Worm (Caenorhabditis elegans) whole organism, dauer: ENCODE data around the gene nhr-96.

Experiments
- unc-62 ChIP-seq: sonication (generic microtip); optimal IDR thresholded peaks from 2 replicates; lab custom pipeline; 2017; ENCODE audit warnings: missing biosample characterization, missing genetic modification reagents, missing genetic modification characterization

The nhr-96 gene

DNA sequence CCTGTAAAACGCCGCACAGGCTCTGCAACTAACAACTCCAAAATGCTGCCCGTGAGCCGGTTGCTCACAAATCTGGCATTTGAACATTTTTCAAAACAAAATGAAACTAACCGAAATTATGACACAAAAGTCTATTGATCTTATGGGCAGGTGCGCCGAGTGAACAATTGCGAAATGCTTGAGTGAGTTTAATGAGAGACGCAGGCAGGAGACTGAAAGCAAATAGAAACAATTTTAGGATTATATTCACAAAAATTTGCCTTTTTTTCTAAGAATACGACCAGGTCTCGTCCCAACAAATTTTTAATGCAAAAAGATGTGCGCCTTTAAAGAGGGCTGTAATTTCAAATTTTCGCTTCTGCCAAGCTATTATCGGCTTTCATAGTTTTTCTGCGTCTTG lies 31.2 kb downstream of the nhr-96 start, which contains the start of gene nhr-183:
nhr-183 (minus strand) TSS at position 180 of the 400 bp plus-strand sequence.
- TF ChIP-seq unc-62 (GFP tag; lab: Kevin White, UChicago), result no peak

DNA sequence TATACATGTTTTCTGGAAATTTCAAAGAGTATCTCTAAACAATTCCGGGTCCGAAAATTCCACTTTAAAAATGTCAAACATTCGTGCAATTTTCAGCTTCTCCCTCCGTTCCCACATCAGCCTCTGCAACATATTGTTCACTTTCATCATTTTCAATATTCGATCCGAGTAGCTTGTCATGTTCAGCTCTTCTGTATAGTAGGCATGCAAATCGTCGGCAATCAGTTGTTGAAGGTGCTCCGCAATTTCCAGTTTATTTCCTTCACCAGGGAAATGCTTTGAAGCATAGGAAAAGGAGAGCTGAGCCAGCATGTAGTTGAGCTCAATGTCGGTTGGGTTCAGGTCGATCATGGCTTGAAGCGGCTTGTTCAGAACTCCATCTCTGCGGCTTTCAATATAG lies 31.6 kb downstream of the nhr-96 start:
- no peak for TF ChIP-seq unc-62 (GFP tag; lab: Kevin White, UChicago)

DNA sequence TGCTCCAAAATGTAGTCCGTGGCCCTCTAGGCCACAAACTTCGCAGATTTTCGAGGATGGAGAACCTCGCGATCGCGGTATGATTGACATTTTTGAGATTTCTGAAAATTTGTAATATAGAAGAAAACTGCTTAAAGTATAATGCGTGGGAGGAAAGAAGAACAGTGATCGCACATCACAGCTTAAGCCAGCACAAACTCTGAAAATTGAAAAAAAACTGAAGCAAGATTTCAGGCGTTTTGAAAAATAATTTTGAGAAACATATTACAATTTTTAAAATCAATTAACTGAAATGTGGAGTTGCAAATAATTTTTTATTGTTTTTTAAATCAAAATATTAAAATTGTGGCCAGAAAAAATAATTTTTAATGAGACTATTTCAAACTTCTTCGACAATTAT lies 33.7 kb downstream of the nhr-96 start, which contains the start of gene nhr-275:
nhr-275 (minus strand) TSS at position 101 of the 400 bp plus-strand sequence.
- TF ChIP-seq unc-62 (GFP tag; lab: Kevin White, UChicago), result no peak

DNA sequence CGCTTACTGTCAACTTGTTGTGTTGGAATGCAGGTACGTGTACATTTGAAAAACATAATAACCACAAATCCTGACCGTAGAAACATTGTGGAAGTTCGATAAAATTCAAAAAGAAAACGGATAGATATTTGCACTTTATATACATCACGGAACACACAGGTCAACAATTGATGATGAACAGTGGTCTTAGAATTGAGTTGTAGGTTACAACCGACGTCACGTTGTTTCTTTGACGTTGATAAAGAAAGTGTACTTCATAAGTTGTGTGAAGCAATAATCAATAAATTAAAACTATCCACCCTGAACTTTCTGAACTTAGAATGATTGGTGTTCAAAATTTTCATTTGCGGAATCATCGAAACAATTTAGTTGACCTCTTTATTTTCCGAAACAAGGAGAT lies 38.5 kb downstream of the nhr-96 start, which contains the start of gene Y5H2A.1:
Y5H2A.1 (minus strand) TSS at position 101 of the 400 bp plus-strand sequence.
- TF ChIP-seq unc-62 (GFP tag; lab: Kevin White, UChicago), result no peak

DNA sequence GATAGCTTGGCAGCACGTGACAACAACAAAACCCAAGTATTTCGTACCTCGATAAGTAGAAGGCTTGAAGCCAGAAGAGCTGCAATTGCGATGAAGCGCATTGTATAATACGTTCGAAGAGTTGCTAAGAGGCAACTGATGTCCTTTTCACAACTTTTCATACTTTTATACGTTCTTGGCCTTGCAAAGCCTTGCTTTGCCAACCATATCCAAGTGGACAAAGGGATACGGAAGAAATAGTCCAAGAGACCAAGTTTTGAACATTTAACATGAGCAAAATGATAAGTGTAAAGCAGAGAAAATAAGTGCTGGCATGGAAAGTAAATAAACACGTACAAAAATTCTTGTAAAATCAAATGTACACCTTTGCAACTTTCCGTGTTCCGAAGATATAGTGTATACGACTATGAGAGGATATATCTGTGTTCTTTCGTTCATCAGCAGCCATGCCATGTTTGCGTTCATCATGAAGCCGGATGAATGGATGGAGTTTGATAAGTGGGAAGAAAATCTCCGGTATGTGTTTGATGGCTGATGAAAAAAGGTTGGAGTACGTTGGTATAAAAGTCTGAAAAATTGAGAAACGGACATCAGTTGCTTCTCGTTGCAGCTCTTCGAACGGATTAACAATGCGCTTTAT lies 41.1 kb downstream of the nhr-96 start, which contains the start of the genes Y5H2A.4 and abu-4:
Y5H2A.4 (minus strand) TSS at position 101 of the 640 bp plus-strand sequence.
abu-4 (plus strand) TSS at position 590 of the 640 bp plus-strand sequence.
- no peak for TF ChIP-seq unc-62 (GFP tag; lab: Kevin White, UChicago)

DNA sequence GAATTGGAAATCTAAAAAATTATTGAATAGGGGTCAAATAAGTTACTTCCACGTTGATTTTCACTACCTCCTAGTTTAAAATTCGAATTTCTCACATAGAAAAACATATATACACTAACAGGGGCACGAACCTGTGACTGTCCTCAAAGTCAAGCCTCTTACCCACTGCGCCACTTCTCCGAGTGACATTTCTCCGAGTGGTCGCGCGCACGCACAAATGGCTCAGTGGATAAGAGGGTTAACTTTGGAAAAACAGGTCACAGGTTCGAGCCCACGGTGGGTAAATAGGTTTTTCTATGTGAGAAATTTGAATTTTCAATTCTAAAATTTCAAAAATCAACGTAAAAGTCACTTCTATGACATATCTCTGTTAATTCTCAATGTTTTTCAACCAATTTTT lies 44.0 kb downstream of the nhr-96 start:
- TF ChIP-seq unc-62 (GFP tag; lab: Kevin White, UChicago), result no peak

DNA sequence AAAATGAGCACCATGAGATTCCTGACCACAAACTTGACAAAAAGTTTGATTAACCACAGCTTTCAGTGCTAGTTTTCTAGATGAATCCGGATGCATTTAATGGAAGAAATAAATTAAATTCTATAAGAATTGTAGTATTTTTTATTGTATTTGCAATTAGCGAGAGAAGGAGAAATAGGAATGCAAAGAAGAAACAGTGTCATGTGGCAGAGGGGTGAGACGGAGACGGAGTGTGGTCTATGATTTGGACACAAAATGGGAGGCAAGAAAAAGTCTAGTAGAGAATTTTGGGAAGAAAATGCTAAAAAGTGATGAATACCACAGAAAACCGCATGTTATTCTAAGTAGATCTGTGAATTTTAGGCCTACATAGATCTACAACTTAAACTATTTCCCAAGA lies 44.8 kb downstream of the nhr-96 start, which contains the start of gene nhr-59:
nhr-59 (minus strand) TSS at position 214 of the 400 bp plus-strand sequence.
- TF ChIP-seq unc-62 (GFP tag; lab: Kevin White, UChicago), result no peak

DNA sequence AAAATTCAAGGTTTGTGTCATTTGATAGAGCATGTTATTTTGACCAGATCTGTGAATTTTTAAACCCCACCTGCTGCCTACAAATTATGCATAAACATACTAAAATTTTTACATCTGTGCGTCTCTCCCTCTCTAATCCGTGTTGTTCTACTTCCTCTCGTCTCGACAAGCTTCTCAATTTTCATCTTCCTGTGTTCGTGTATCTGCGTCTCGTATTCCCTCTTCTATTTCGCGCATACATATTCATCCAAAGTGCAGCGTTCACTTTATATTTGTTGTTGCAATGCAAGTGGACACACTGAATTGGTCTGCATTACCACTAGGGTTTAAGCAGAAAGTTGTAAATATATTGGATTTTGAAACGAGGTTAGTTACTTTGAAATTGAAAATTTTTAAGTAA lies 45.3 kb downstream of the nhr-96 start, which contains the start of gene fbxa-137:
fbxa-137 (plus strand) TSS at position 274 of the 400 bp plus-strand sequence.
- no peak for TF ChIP-seq unc-62 (GFP tag; lab: Kevin White, UChicago)

DNA sequence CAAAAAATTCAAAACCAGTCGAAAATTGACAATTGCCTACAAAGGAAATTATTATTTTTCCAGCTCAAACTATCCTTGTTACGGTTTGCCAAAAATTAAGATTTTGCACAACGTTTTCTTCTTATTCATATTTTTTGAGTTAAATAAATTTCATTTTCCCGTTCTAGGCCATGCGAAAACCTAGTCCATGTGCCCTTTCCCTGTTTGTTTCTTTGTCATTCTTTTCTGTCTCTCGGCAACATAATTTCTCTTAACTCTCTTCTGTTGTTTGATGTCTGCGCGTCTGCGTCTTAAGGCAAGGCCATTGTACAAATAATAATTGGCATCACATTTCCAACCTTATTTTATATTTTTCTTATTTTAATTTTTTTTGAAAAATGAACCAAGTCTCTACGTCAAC lies 48.2 kb downstream of the nhr-96 start, which contains the start of gene nhr-228:
nhr-228 (plus strand) TSS at position 261 of the 400 bp plus-strand sequence.
- no peak for TF ChIP-seq unc-62 (GFP tag; lab: Kevin White, UChicago)
